Worm (Caenorhabditis elegans): ENCODE measurements around the gene such-1.

such-1 gene

DNA sequence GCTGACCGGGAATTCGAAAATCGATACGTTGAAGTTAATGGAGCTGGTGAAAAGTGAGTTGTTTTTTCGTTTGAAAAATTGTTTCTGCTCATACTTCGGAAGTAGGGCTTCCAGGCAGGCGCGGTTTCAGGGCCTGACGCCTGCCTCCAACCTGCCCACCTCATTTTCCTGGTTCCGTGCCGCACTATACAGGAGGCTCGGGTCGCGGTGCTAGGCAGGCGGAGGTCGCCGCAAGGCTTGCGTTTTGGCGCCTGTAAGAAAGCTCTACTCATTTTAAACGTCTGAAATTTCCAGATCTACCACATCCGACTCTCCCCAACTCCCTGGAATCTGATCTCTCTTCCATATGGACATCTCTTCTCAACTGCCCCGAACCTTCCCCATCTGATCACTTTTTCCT, 21.4 kb upstream of the such-1 start:
- TF ChIP-seq ceh-9 (tag; optimal IDR thresholded peaks at IDR 0.05) (no peak), lin-39 (tag; optimal IDR thresholded peaks at IDR 0.05) (no peak), nhr-12 (tag; optimal IDR thresholded peaks at IDR 0.05) (no peak), ama-1 (optimal IDR thresholded peaks at IDR 0.05) (no peak), nhr-67 (tag; optimal IDR thresholded peaks at IDR 0.05) (no peak), ztf-11 (tag; optimal IDR thresholded peaks at IDR 0.05) (no peak), ceh-82 (tag; optimal IDR thresholded peaks at IDR 0.05) (no peak), fkh-10 (GFP tag; optimal IDR thresholded peaks at IDR 0.05) (no peak), mdl-1 (tag; optimal IDR thresholded peaks at IDR 0.05) (no peak), egl-27 (tag; optimal IDR thresholded peaks at IDR 0.05) (no peak), pqm-1 (tag; optimal IDR thresholded peaks at IDR 0.05) (no peak), daf-12 (tag; optimal IDR thresholded peaks at IDR 0.05) (no peak), unc-39 (tag; optimal IDR thresholded peaks at IDR 0.05) (no peak), elt-3 (tag; optimal IDR thresholded peaks at IDR 0.05) (no peak), fkh-2 (tag; optimal IDR thresholded peaks at IDR 0.05) (no peak), unc-62 (GFP tag; optimal IDR thresholded peaks at IDR 0.05) (no peak), R02D3.7 (tag; optimal IDR thresholded peaks at IDR 0.05) (no peak)

ce11 chrIII:11535453-11535852, 11.9 kb upstream of the such-1 start:
- TF ChIP-seq fkh-2 (tag; optimal IDR thresholded peaks at IDR 0.05) (no peak), ama-1 (optimal IDR thresholded peaks at IDR 0.05) (no peak), unc-39 (tag; optimal IDR thresholded peaks at IDR 0.05) (no peak), unc-62 (GFP tag; optimal IDR thresholded peaks at IDR 0.05) (no peak), nhr-67 (tag; optimal IDR thresholded peaks at IDR 0.05) (no peak), elt-2 (tag; optimal IDR thresholded peaks at IDR 0.05) (no peak), nhr-25 (tag; optimal IDR thresholded peaks at IDR 0.05) (no peak), nhr-237 (tag; optimal IDR thresholded peaks at IDR 0.05) (no peak), nfya-1 (tag; optimal IDR thresholded peaks at IDR 0.05; ENCODE audit: insufficient read depth) (no peak), mdl-1 (tag; optimal IDR thresholded peaks at IDR 0.05) (no peak), snpc-4 (tag; optimal IDR thresholded peaks at IDR 0.05) (no peak), hmg-11 (tag; optimal IDR thresholded peaks at IDR 0.05) (no peak), nhr-43 (tag; optimal IDR thresholded peaks at IDR 0.05; ENCODE audit: poor library complexity, severe bottlenecking) (no peak), zag-1 (tag; optimal IDR thresholded peaks at IDR 0.05) (no peak)

- TF ChIP-seq ZK546.5 (tag; optimal IDR thresholded peaks at IDR 0.05) (no peak), lin-15B (tag; optimal IDR thresholded peaks at IDR 0.05) (no peak), unc-62 (GFP tag; optimal IDR thresholded peaks at IDR 0.05) (no peak), nfya-1 (tag; optimal IDR thresholded peaks at IDR 0.05; ENCODE audit: insufficient read depth) (no peak), pha-4 (tag; optimal IDR thresholded peaks at IDR 0.05) (no peak), nhr-12 (tag; optimal IDR thresholded peaks at IDR 0.05) (no peak), sea-2 (GFP tag; optimal IDR thresholded peaks at IDR 0.05) (no peak), zag-1 (tag; optimal IDR thresholded peaks at IDR 0.05) (no peak), nhr-28 (tag; optimal IDR thresholded peaks at IDR 0.05) (no peak), elt-2 (tag; optimal IDR thresholded peaks at IDR 0.05) (no peak), mml-1 (tag; optimal IDR thresholded peaks at IDR 0.05) (no peak), nhr-237 (tag; optimal IDR thresholded peaks at IDR 0.05) (no peak), elt-1 (tag; optimal IDR thresholded peaks at IDR 0.05) (no peak)
These were observed 11.1 kb upstream of the such-1 start, which contains the start of gene nrps-1 for ce11 chrIII:11534624-11535079. TSS of gene nrps-1 (plus strand) at chrIII:11534674.

DNA sequence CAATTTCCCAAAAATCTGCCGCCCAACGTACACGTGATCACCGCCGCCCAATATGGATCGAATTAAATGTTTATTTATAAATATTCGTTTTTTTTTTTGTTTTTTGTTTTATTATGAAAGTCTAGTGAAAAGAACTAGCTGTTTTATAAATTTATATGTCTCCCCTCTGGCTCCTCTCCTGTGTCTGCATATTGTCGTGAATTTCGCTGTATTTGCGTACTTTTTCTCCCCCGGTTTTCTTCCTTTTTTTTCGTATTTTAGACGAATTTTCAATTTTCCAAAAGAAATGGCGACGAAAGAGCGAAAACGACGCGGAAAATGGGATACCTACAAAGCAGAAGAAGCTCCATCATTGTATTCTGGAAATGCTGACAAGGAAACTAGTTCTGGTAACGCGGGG, 2.8 kb upstream of the such-1 start, which contains the start of gene xpb-1:
xpb-1 (plus strand) TSS at position 262 of the 400 bp plus-strand sequence.
- TF ChIP-seq nfya-1 (tag; optimal IDR thresholded peaks at IDR 0.05; ENCODE audit: insufficient read depth) (peak; percentile 20), lin-15B (tag; optimal IDR thresholded peaks at IDR 0.05) (peak; percentile 44), nhr-23 (tag; optimal IDR thresholded peaks at IDR 0.05) (peak; percentile 7), hmg-11 (tag; optimal IDR thresholded peaks at IDR 0.05) (peak; percentile 29), elt-2 (tag; optimal IDR thresholded peaks at IDR 0.05) (no peak), pha-4 (tag; optimal IDR thresholded peaks at IDR 0.05) (peak; percentile 13)

DNA sequence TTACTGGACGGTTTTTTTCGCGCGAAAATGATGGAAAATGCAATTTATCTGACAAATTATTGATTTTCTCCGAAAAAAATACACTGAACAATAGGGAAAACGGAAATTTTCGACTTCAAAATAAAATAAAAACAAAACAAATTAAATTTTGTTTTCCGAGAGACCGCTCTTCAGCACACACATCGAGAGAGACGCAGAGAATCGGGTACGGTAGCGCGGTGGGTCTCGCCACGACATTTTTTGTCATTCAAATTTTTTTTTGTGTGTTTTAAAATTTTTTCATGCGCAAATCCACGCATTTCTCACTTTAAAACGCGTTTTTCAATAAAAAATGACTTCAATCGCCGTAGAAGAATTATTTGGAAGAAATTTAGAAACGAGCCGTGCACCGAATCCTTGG, 514 bp upstream of the such-1 start:
- TF ChIP-seq egl-5 (tag; optimal IDR thresholded peaks at IDR 0.05) (no peak), ztf-11 (tag; optimal IDR thresholded peaks at IDR 0.05) (no peak), pqm-1 (tag; optimal IDR thresholded peaks at IDR 0.05) (no peak), nhr-28 (tag; optimal IDR thresholded peaks at IDR 0.05) (no peak), elt-3 (tag; optimal IDR thresholded peaks at IDR 0.05) (no peak), daf-12 (tag; optimal IDR thresholded peaks at IDR 0.05) (no peak), zag-1 (tag; optimal IDR thresholded peaks at IDR 0.05) (no peak), nhr-23 (tag; optimal IDR thresholded peaks at IDR 0.05) (no peak), unc-39 (tag; optimal IDR thresholded peaks at IDR 0.05) (no peak), nhr-11 (tag; optimal IDR thresholded peaks at IDR 0.05) (no peak), aly-2 (tag; optimal IDR thresholded peaks at IDR 0.05) (no peak), nhr-12 (tag; optimal IDR thresholded peaks at IDR 0.05) (no peak), sea-2 (GFP tag; optimal IDR thresholded peaks at IDR 0.05) (no peak), lin-15B (tag; optimal IDR thresholded peaks at IDR 0.05) (no peak)

Measured in whole organism, L3 larva.